Worm (Caenorhabditis elegans) whole organism, L4 larva: ENCODE results near the gene aip-1.

Experiments used
- daf-19 ChIP-seq: fragments of 200-800 bp; sonication (Bioruptor generic); conservative IDR thresholded peaks from 2 replicates; pipeline ENCODE4 v1.3.6; 2022; ENCODE audit warnings: missing genetic modification characterization, missing compliant biosample characterization
- unc-62 ChIP-seq, 3 experiments: fragments of 150-350 bp in 1 of 3; sonication (generic microtip); optimal IDR thresholded peaks in 2 of 3; peaks in 1 of 3; 1 replicate in 1 of 3; 2 replicates in 2 of 3; lab custom pipeline; 2014 to 2017; ENCODE audit warnings: missing biosample characterization in 3 of 3, missing genetic modification characterization in 3 of 3, missing genetic modification reagents in 3 of 3, missing genotype in 1 of 3
- zfp-2 ChIP-seq: sonication (generic microtip); optimal IDR thresholded peaks from 2 replicates; lab custom pipeline; 2016; ENCODE audit warnings: mild to moderate bottlenecking, missing genetic modification characterization, missing compliant biosample characterization
- zip-11 ChIP-seq: fragments of 200-800 bp; sonication (Bioruptor generic); IDR thresholded peaks from 2 replicates; pipeline ENCODE4 v1.3.6; 2022; ENCODE audit warnings: missing genetic modification characterization, missing compliant biosample characterization

Gene aip-1

ce11 chrV:14057540-14057939 is 45.4 kb downstream of the aip-1 start, which contains the start of gene F58D12.3:
TSS of gene F58D12.3 (plus strand) at chrV:14057840.
- no peak for TF ChIP-seq daf-19 (GFP tag; lab: Robert Waterston, UW)
- TF ChIP-seq unc-62 (GFP tag; optimal IDR thresholded peaks at IDR 0.05 in 1 of 2; lab: Kevin White, UChicago) = peak in 1 of 2 experiments; percentile 32
- TF ChIP-seq unc-62 (tag; optimal IDR thresholded peaks at IDR 0.05; lab: Kevin White, UChicago) = no peak
- TF ChIP-seq zfp-2 (tag; lab: Kevin White, UChicago) = no peak
- TF ChIP-seq zip-11 (GFP tag; lab: Robert Waterston, UW) = no peak
